Worm (Caenorhabditis elegans) whole organism, late embryonic: ENCODE results near the gene mop-25.2.
"Not testable (repeated sequence)": the region's sequence is repeated elsewhere in the genome, so short reads cannot be mapped to it uniquely, and the experiment has no call there.

Experiments
- C08G9.2 ChIP-seq: sonication (generic microtip); optimal IDR thresholded peaks from 2 replicates; lab custom pipeline; 2016; ENCODE audit warnings: mild to moderate bottlenecking, missing genetic modification characterization, moderate library complexity, missing compliant biosample characterization
- F13H6.1 ChIP-seq: sonication (generic microtip); optimal IDR thresholded peaks from 2 replicates; lab custom pipeline; 2016; ENCODE audit warnings: missing genetic modification characterization, missing compliant biosample characterization
- T23F11.4 ChIP-seq: fragments of 200-800 bp; sonication (Bioruptor generic); optimal IDR thresholded peaks from 2 replicates; lab custom pipeline; 2018; ENCODE audit warnings: mild to moderate bottlenecking, missing genetic modification characterization, missing compliant biosample characterization
- Y22D7AL.16 ChIP-seq: sonication (generic microtip); optimal IDR thresholded peaks from 2 replicates; lab custom pipeline; 2016; ENCODE audit warnings: missing genetic modification characterization, missing compliant biosample characterization
- ahr-1 ChIP-seq: sonication (generic microtip); optimal IDR thresholded peaks from 2 replicates; lab custom pipeline; 2016; ENCODE audit warnings: missing genetic modification characterization, missing compliant biosample characterization
- ama-1 ChIP-seq: fragments of 150-350 bp; optimal IDR thresholded peaks from 2 replicates; lab custom pipeline; 2014
- ceh-18 ChIP-seq: sonication (generic microtip); optimal IDR thresholded peaks from 2 replicates; lab custom pipeline; 2016; ENCODE audit warnings: missing genetic modification characterization, missing compliant biosample characterization
- ceh-22 ChIP-seq: sonication (generic microtip); optimal IDR thresholded peaks from 2 replicates; lab custom pipeline; 2017; ENCODE audit warnings: missing biosample characterization, missing genetic modification characterization
- ceh-31 ChIP-seq: sonication (generic microtip); optimal IDR thresholded peaks from 2 replicates; lab custom pipeline; 2016; ENCODE audit warnings: missing genetic modification characterization, missing compliant biosample characterization
- ceh-34 ChIP-seq: sonication (generic microtip); optimal IDR thresholded peaks from 2 replicates; lab custom pipeline; 2016; ENCODE audit warnings: mild to moderate bottlenecking, missing genetic modification characterization, missing compliant biosample characterization
- ceh-45 ChIP-seq: fragments of 200-800 bp; sonication (Bioruptor generic); IDR thresholded peaks from 2 replicates; pipeline ENCODE4 v1.3.6; 2022; ENCODE audit warnings: missing genetic modification reagents, missing genetic modification characterization, missing compliant biosample characterization
- ceh-6 ChIP-seq: fragments of 200-800 bp; sonication (Bioruptor generic); optimal IDR thresholded peaks from 2 replicates; lab custom pipeline; 2018; ENCODE audit warnings: mild to moderate bottlenecking, missing genetic modification characterization, missing compliant biosample characterization
- ceh-9 ChIP-seq: sonication (generic microtip); optimal IDR thresholded peaks from 2 replicates; lab custom pipeline; 2016; ENCODE audit warnings: mild to moderate bottlenecking, missing genetic modification characterization, inconsistent platforms, missing compliant biosample characterization
- dve-1 ChIP-seq: sonication (generic microtip); optimal IDR thresholded peaks from 2 replicates; lab custom pipeline; 2017; ENCODE audit warnings: antibody characterized with exemption, mild to moderate bottlenecking, missing genetic modification characterization, missing compliant biosample characterization
- elt-2 ChIP-seq: sonication (generic microtip); optimal IDR thresholded peaks from 2 replicates; lab custom pipeline; 2016; ENCODE audit warnings: missing genetic modification reagents, missing genetic modification characterization, missing compliant biosample characterization
- elt-4 ChIP-seq: sonication (generic microtip); optimal IDR thresholded peaks from 2 replicates; lab custom pipeline; 2016; ENCODE audit warnings: missing genetic modification characterization, missing compliant biosample characterization
- ets-4 ChIP-seq: sonication (generic microtip); optimal IDR thresholded peaks from 2 replicates; lab custom pipeline; 2016; ENCODE audit warnings: missing genetic modification characterization, missing compliant biosample characterization
- eyg-1 ChIP-seq: sonication (generic microtip); optimal IDR thresholded peaks from 2 replicates; lab custom pipeline; 2016; ENCODE audit warnings: missing genotype, missing genetic modification characterization, missing compliant biosample characterization
- fax-1 ChIP-seq: sonication (generic microtip); optimal IDR thresholded peaks from 2 replicates; lab custom pipeline; 2016; ENCODE audit warnings: missing genotype, missing genetic modification characterization, missing compliant biosample characterization
- fkh-6 ChIP-seq: sonication (generic microtip); optimal IDR thresholded peaks from 2 replicates; lab custom pipeline; 2016; ENCODE audit warnings: missing genetic modification characterization, missing compliant biosample characterization
- gmeb-2 ChIP-seq: sonication (generic microtip); optimal IDR thresholded peaks from 2 replicates; lab custom pipeline; 2016; ENCODE audit warnings: missing genetic modification characterization, inconsistent platforms, missing compliant biosample characterization
- hlh-13 ChIP-seq: fragments of 200-800 bp; sonication (Bioruptor generic); optimal IDR thresholded peaks from 2 replicates; lab custom pipeline; 2018; ENCODE audit warnings: mild to moderate bottlenecking, missing genetic modification characterization, missing compliant biosample characterization
- hlh-30 ChIP-seq: sonication (generic microtip); optimal IDR thresholded peaks from 2 replicates; lab custom pipeline; 2017; ENCODE audit warnings: antibody characterized with exemption, missing genetic modification characterization, missing compliant biosample characterization; ENCODE audit not compliant: insufficient read depth
- hlh-8 ChIP-seq: sonication (generic microtip); optimal IDR thresholded peaks from 2 replicates; lab custom pipeline; 2016; ENCODE audit warnings: missing genotype, missing genetic modification characterization, missing compliant biosample characterization
- lim-6 ChIP-seq: sonication (generic microtip); optimal IDR thresholded peaks from 2 replicates; lab custom pipeline; 2016; ENCODE audit warnings: missing genetic modification characterization, missing compliant biosample characterization
- lin-11 ChIP-seq: fragments of 200-800 bp; sonication (Bioruptor generic); optimal IDR thresholded peaks from 2 replicates; lab custom pipeline; 2018; ENCODE audit warnings: mild to moderate bottlenecking, missing genetic modification characterization, missing compliant biosample characterization
- madf-2 ChIP-seq: sonication (generic microtip); optimal IDR thresholded peaks from 2 replicates; lab custom pipeline; 2017; ENCODE audit warnings: missing genetic modification characterization, missing compliant biosample characterization
- mec-3 ChIP-seq: sonication (generic microtip); optimal IDR thresholded peaks from 2 replicates; lab custom pipeline; 2016; ENCODE audit warnings: borderline replicate concordance, missing genetic modification characterization, missing compliant biosample characterization
- nhr-11 ChIP-seq: fragments of 150-350 bp; optimal IDR thresholded peaks from 2 replicates; lab custom pipeline; 2014; ENCODE audit warnings: missing biosample characterization, missing genetic modification characterization
- npax-4 ChIP-seq: sonication (generic microtip); optimal IDR thresholded peaks from 2 replicates; lab custom pipeline; 2016; ENCODE audit warnings: missing genetic modification characterization, missing compliant biosample characterization
- pag-3 ChIP-seq: sonication (generic microtip); optimal IDR thresholded peaks from 2 replicates; lab custom pipeline; 2016; ENCODE audit warnings: missing compliant biosample characterization, missing genetic modification characterization, borderline replicate concordance
- pat-9 ChIP-seq: fragments of 200-800 bp; sonication (Bioruptor generic); optimal IDR thresholded peaks from 2 replicates; lab custom pipeline; 2018; ENCODE audit warnings: mild to moderate bottlenecking, missing genetic modification characterization, moderate library complexity, missing compliant biosample characterization
- pha-2 ChIP-seq: sonication (generic microtip); optimal IDR thresholded peaks from 2 replicates; lab custom pipeline; 2017; ENCODE audit warnings: mild to moderate bottlenecking, missing genetic modification characterization, missing compliant biosample characterization
- ref-2 ChIP-seq: sonication (generic microtip); optimal IDR thresholded peaks from 2 replicates; lab custom pipeline; 2016; ENCODE audit warnings: missing genetic modification characterization, missing compliant biosample characterization
- sox-2 ChIP-seq: fragments of 200-800 bp; sonication (Bioruptor generic); IDR thresholded peaks from 2 replicates; pipeline ENCODE4 v1.3.6; 2022; ENCODE audit warnings: missing genetic modification reagents, missing genetic modification characterization, missing compliant biosample characterization
- sox-4 ChIP-seq: sonication (generic microtip); optimal IDR thresholded peaks from 2 replicates; lab custom pipeline; 2017; ENCODE audit warnings: mild to moderate bottlenecking, missing genetic modification characterization, inconsistent platforms, missing compliant biosample characterization
- tbx-2 ChIP-seq: sonication (generic microtip); optimal IDR thresholded peaks from 2 replicates; lab custom pipeline; 2016; ENCODE audit warnings: missing genetic modification characterization, missing compliant biosample characterization
- tbx-7 ChIP-seq: sonication (generic microtip); optimal IDR thresholded peaks from 2 replicates; lab custom pipeline; 2016; ENCODE audit warnings: missing genotype, missing genetic modification characterization, missing compliant biosample characterization
- ttx-3 ChIP-seq: sonication (generic microtip); optimal IDR thresholded peaks from 2 replicates; lab custom pipeline; 2016; ENCODE audit warnings: missing genetic modification reagents, missing genetic modification characterization, missing compliant biosample characterization
- unc-3 ChIP-seq, 2 experiments: fragments of 200-800 bp in 1 of 2; sonication (Bioruptor generic) in 1 of 2; sonication (generic microtip) in 1 of 2; conservative IDR thresholded peaks in 1 of 2; optimal IDR thresholded peaks in 1 of 2; 2 replicates each; pipeline versions ENCODE4 v1.3.6 to Lab custom; 2016 to 2022; ENCODE audit warnings: missing compliant biosample characterization in 2 of 2, missing genetic modification characterization in 2 of 2, missing genetic modification reagents in 1 of 2
- unc-55 ChIP-seq: sonication (generic microtip); optimal IDR thresholded peaks from 2 replicates; lab custom pipeline; 2017; ENCODE audit warnings: missing biosample characterization, missing genetic modification reagents, missing genetic modification characterization
- unc-86 ChIP-seq: sonication (generic microtip); optimal IDR thresholded peaks from 2 replicates; lab custom pipeline; 2016; ENCODE audit warnings: missing genetic modification characterization, missing compliant biosample characterization
- zip-5 ChIP-seq: sonication (generic microtip); optimal IDR thresholded peaks from 2 replicates; lab custom pipeline; 2016; ENCODE audit warnings: missing genetic modification characterization, missing compliant biosample characterization

Gene mop-25.2

DNA sequence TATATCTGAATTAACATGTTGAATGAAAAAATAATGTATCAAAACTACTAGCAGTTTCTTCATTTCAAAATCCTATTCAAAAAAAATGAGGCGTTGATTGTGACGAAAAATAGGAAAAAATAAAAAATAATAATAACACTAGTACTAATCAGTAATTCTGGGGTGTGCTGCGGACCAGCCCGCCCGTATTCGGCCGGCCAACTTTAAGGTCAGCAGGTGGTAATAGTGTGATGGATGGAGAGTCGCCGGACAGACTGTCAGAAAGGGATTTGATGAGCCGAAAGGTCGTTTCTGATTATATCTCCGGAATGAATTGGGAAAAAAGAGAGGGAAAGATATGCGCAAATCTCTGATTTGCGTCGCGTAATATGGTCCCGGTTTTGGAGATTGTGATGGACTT lies 21.0 kb upstream of the mop-25.2 start, which contains the start of gene cutl-2:
cutl-2 (minus strand) TSS at position 210 of the 400 bp plus-strand sequence.
- TF ChIP-seq lin-11 (tag; lab: Kevin White, UChicago) = no peak
- no peak for TF ChIP-seq pag-3 (tag; lab: Kevin White, UChicago)
- no peak for TF ChIP-seq ceh-22
- no peak for TF ChIP-seq hlh-8
- no peak for TF ChIP-seq F13H6.1 (tag; lab: Kevin White, UChicago)
- no peak for TF ChIP-seq unc-3 (GFP tag; conservative IDR thresholded peaks at IDR 0.05; lab: Robert Waterston, UW)
- no peak for TF ChIP-seq unc-3 (tag; optimal IDR thresholded peaks at IDR 0.05; lab: Kevin White, UChicago)
- TF ChIP-seq elt-4 (tag; lab: Kevin White, UChicago) = no peak
- no peak for TF ChIP-seq eyg-1 (tag; lab: Kevin White, UChicago)
- no peak for TF ChIP-seq ceh-6
- no peak for TF ChIP-seq T23F11.4 (GFP tag; lab: Kevin White, UChicago)
- no peak for TF ChIP-seq fkh-6 (tag; lab: Kevin White, UChicago)
- no peak for TF ChIP-seq fax-1
- no peak for TF ChIP-seq tbx-7 (tag; lab: Kevin White, UChicago)

DNA sequence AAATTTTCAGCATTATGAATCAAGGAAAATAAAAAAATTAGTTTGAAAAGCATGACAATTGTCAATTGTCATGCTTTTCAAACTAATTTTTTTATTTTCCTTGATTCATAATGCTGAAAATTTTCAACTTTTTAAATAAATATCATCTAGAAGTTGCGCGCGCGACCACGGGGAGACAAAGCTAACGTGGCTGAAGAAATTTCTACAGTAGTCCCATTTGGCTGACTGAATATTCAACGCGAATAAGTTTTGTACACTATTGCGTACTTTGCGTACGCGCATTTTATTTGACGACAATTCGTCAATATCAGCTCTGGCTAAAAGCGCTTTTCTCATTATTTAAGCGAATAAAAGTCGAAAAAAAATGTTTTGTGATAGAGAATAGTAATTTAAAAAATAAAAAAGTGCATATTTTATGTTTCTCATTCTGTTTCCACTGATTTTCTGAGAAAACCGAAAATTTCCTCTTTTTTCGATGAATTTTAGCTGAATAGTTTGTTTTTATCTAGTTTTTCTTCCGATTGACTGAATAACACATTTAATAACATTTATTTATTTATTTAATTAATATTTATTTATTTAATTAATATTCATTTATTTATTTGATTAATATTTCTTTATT lies 15.2 kb upstream of the mop-25.2 start, which contains the start of gene Y53C12A.11:
Y53C12A.11 (minus strand) TSS at position 68 of the 622 bp plus-strand sequence.
- TF ChIP-seq F13H6.1, ref-2, ets-4 (tag; lab: Kevin White, UChicago): not testable (repeated sequence)

- TF ChIP-seq T23F11.4 (GFP tag; lab: Kevin White, UChicago) (no peak), ahr-1 (tag; lab: Kevin White, UChicago) (no peak), ceh-18 (no peak), F13H6.1 (tag; lab: Kevin White, UChicago) (no peak), fax-1 (no peak), hlh-8 (no peak), mec-3 (tag; lab: Kevin White, UChicago) (no peak), hlh-13 (GFP tag; lab: Kevin White, UChicago) (no peak), ama-1 (lab: Kevin White, UChicago) (no peak), hlh-30 (tag; lab: Kevin White, UChicago) (no peak), sox-4 (tag; lab: Kevin White, UChicago) (no peak), nhr-11 (tag; lab: Kevin White, UChicago) (no peak), pat-9 (tag; lab: Kevin White, UChicago) (no peak), elt-4 (tag; lab: Kevin White, UChicago) (no peak), ceh-45 (GFP tag; lab: Robert Waterston, UW) (no peak), dve-1 (no peak), ceh-31 (tag; lab: Kevin White, UChicago) (no peak), unc-3 (GFP tag; conservative IDR thresholded peaks at IDR 0.05; lab: Robert Waterston, UW) (no peak), unc-3 (tag; optimal IDR thresholded peaks at IDR 0.05; lab: Kevin White, UChicago) (no peak), tbx-2 (tag; lab: Kevin White, UChicago) (no peak), lin-11 (tag; lab: Kevin White, UChicago) (no peak)
Measured at ce11 chrII:9717904-9718303, 14.4 kb upstream of the mop-25.2 start, which contains the start of gene Y53C12A.6. Y53C12A.6 (minus strand) TSS chrII:9718004.

- TF ChIP-seq pha-2 (no peak), elt-2 (tag; lab: Kevin White, UChicago) (peak; percentile 37), sox-4 (tag; lab: Kevin White, UChicago) (no peak), mec-3 (tag; lab: Kevin White, UChicago) (no peak), unc-55 (GFP tag; lab: Kevin White, UChicago) (no peak), ceh-31 (tag; lab: Kevin White, UChicago) (peak; percentile 54), npax-4 (no peak), ttx-3 (tag; lab: Kevin White, UChicago) (no peak), F13H6.1 (tag; lab: Kevin White, UChicago) (no peak), ceh-34 (peak; percentile 64), gmeb-2 (no peak), lim-6 (tag; lab: Kevin White, UChicago) (no peak), Y22D7AL.16 (tag; lab: Kevin White, UChicago) (no peak), C08G9.2 (tag; lab: Kevin White, UChicago) (peak; percentile 20), ets-4 (tag; lab: Kevin White, UChicago) (no peak), fax-1 (no peak), nhr-11 (tag; lab: Kevin White, UChicago) (peak; percentile 35), sox-2 (GFP tag; lab: Robert Waterston, UW) (0 out of 2 replicates have a peak, but pooled peaks have one; percentile 15), unc-86 (tag; lab: Kevin White, UChicago) (no peak), ceh-9 (tag; lab: Kevin White, UChicago) (no peak), madf-2 (tag; lab: Kevin White, UChicago) (no peak), zip-5 (tag; lab: Kevin White, UChicago) (no peak)
Measured at ce11 chrII:9716417-9717039, 13.0 kb upstream of the mop-25.2 start, which contains the start of gene wee-1.3. wee-1.3 (minus strand) TSS chrII:9716467.
